Fruit fly (Drosophila melanogaster): ENCODE results near the gene chm.

The chm gene

DNA sequence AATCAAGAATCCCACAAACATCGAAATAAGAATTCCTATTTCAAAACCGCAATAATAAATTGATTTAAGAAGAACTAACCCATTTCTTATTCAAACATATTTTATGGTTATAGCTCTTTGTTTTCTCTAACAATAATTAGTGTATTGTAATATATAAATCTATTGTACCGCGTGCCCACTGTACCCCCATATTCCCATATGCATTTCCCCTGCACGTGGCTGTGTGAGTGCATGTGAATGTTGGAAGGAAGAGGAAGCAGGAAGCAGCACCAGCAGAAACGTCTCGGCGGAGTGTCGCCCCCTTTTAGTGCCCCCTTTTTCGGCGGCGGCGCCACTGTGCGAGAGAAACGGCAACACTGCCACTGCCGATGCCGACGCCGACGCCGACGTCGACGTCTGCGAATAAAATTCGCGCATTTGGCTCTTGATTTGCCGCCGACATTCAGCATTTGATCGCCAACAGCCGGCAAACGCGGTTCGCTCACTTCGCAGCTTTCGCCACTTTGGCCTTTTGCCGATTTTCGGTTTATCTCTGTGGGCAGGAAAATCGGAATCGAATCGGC is 11.2 kb downstream of the chm start (continued):
- TF ChIP-seq stc (GFP tag; IDR thresholded peaks at IDR 0.05) (peak; percentile 28; the same call in 1 of the 2 replicates), CG13894 (tag; optimal IDR thresholded peaks at IDR 0.05) (peak; percentile 40), Dad (GFP tag; optimal IDR thresholded peaks at IDR 0.05) (peak; percentile 27), Ravus (GFP tag; IDR thresholded peaks at IDR 0.05) (peak; percentile 28), corto (GFP tag; optimal IDR thresholded peaks at IDR 0.05) (peak; percentile 69), kni (GFP tag; optimal IDR thresholded peaks at IDR 0.05) (peak; percentile 38), dysf (GFP tag; IDR thresholded peaks at IDR 0.05) (peak; percentile 52; the same call in 2 of the 3 replicates), tll (GFP tag; optimal IDR thresholded peaks at IDR 0.05) (no peak), pnt (GFP tag; optimal IDR thresholded peaks at IDR 0.05) (no peak), br (optimal IDR thresholded peaks at IDR 0.05) (no peak), sim (GFP tag; IDR thresholded peaks at IDR 0.05) (no peak), CG33557 (GFP tag; optimal IDR thresholded peaks at IDR 0.05) (no peak), CG17359 (tag; optimal IDR thresholded peaks at IDR 0.05) (peak; percentile 20), zfh1 (GFP tag; IDR thresholded peaks at IDR 0.05) (peak; percentile 61; the same call in 1 of the 3 replicates), ttk (GFP tag; IDR thresholded peaks at IDR 0.05) (no peak), kay (GFP tag; optimal IDR thresholded peaks at IDR 0.05) (no peak), CG8765 (GFP tag; IDR thresholded peaks at IDR 0.05) (peak; percentile 9; the same call in 1 of the 2 replicates), fu2 (GFP tag; optimal IDR thresholded peaks at IDR 0.05) (peak; percentile 23), Myb (GFP tag; optimal IDR thresholded peaks at IDR 0.05) (peak; percentile 26), HLH54F (GFP tag; optimal IDR thresholded peaks at IDR 0.05) (peak; percentile 46), Adf1 (GFP tag; IDR thresholded peaks at IDR 0.05) (peak; percentile 94), chm (GFP tag; IDR thresholded peaks at IDR 0.05) (peak; percentile 81), vvl (GFP tag; IDR thresholded peaks at IDR 0.05) (peak; percentile 29), CG12219 (GFP tag; optimal IDR thresholded peaks at IDR 0.05) (peak; percentile 4), CG10959 (GFP tag; IDR thresholded peaks at IDR 0.05) (0 out of 2 replicates have a peak, but pooled peaks have one; percentile 5), Ets65A (GFP tag) (peak; percentile 59), Dip3 (GFP tag; optimal IDR thresholded peaks at IDR 0.05) (peak; percentile 61), toy (GFP tag; IDR thresholded peaks at IDR 0.05) (no peak), CG3281 (GFP tag; optimal IDR thresholded peaks at IDR 0.05) (peak; percentile 23), CG16779 (GFP tag; IDR thresholded peaks at IDR 0.05) (0 out of 2 replicates have a peak, but pooled peaks have one; percentile 16), Dek (tag; optimal IDR thresholded peaks at IDR 0.05) (peak; percentile 2), Dref (GFP tag; IDR thresholded peaks at IDR 0.05) (0 out of 2 replicates have a peak, but pooled peaks have one; percentile 10), slou (GFP tag; optimal IDR thresholded peaks at IDR 0.05) (no peak), Dip2 (GFP tag; IDR thresholded peaks at IDR 0.05) (no peak), Bgb (GFP tag; IDR thresholded peaks at IDR 0.05; ENCODE audit: partially characterized antibody) (no peak; the same call in 1 of the 2 replicates), CG4424 (GFP tag; optimal IDR thresholded peaks at IDR 0.05) (peak; percentile 10), CG9932 (GFP tag; IDR thresholded peaks at IDR 0.05) (peak; percentile 72), Hsf (GFP tag; optimal IDR thresholded peaks at IDR 0.05) (peak; percentile 12), CG11504 (tag; optimal IDR thresholded peaks at IDR 0.05) (peak; percentile 3), MTF-1 (GFP tag; optimal IDR thresholded peaks at IDR 0.05; ENCODE audit: borderline replicate concordance) (no peak), caup (GFP tag; optimal IDR thresholded peaks at IDR 0.05; ENCODE audit: severe bottlenecking) (peak; percentile 8), CG14441 (GFP tag; IDR thresholded peaks at IDR 0.05) (peak; percentile 41; the same call in 1 of the 2 replicates), CG30403 (GFP tag; optimal IDR thresholded peaks at IDR 0.05) (peak; percentile 57), CG17385 (GFP tag; optimal IDR thresholded peaks at IDR 0.05) (peak; percentile 72), sug (tag; optimal IDR thresholded peaks at IDR 0.05) (no peak), Oli (tag; optimal IDR thresholded peaks at IDR 0.05) (no peak), prd (optimal IDR thresholded peaks at IDR 0.05) (no peak), prd (GFP tag; IDR thresholded peaks at IDR 0.05) (peak; percentile 67), bsh (GFP tag; optimal IDR thresholded peaks at IDR 0.05) (peak in 1 of 2 experiments; percentile 41), B-H2 (GFP tag; optimal IDR thresholded peaks at IDR 0.05) (peak; percentile 56), CG3838 (GFP tag; optimal IDR thresholded peaks at IDR 0.05) (no peak)

Measured in whole organism, embryonic.